Worm (Caenorhabditis elegans) whole organism, young adult: ENCODE data around the gene B0507.5.

Experiments
- F55B11.4 ChIP-seq: sonication (generic microtip); optimal IDR thresholded peaks from 2 replicates; lab custom pipeline; 2016; ENCODE audit warnings: missing compliant biosample characterization, missing genetic modification characterization, borderline replicate concordance; ENCODE audit not compliant: insufficient read depth
- K12H6.12 ChIP-seq: fragments of 200-800 bp; sonication (Bioruptor generic); optimal IDR thresholded peaks from 2 replicates; lab custom pipeline; 2018; ENCODE audit warnings: mild to moderate bottlenecking, missing genetic modification characterization, missing compliant biosample characterization
- athp-1 ChIP-seq: sonication (generic microtip); optimal IDR thresholded peaks from 2 replicates; lab custom pipeline; 2017; ENCODE audit warnings: mild to moderate bottlenecking, missing genetic modification characterization, missing compliant biosample characterization
- attf-3 ChIP-seq: fragments of 200-800 bp; sonication (Bioruptor generic); conservative IDR thresholded peaks from 2 replicates; pipeline ENCODE4 v1.3.6; 2022; ENCODE audit warnings: missing genetic modification reagents, missing genetic modification characterization, missing compliant biosample characterization
- attf-6 ChIP-seq: fragments of 200-800 bp; sonication (Bioruptor generic); IDR thresholded peaks from 2 replicates; pipeline ENCODE4 v1.3.6; 2022; ENCODE audit warnings: missing genetic modification reagents, missing genetic modification characterization, missing compliant biosample characterization
- ceh-27 ChIP-seq: fragments of 200-800 bp; sonication (Bioruptor generic); optimal IDR thresholded peaks from 2 replicates; lab custom pipeline; 2018; ENCODE audit warnings: mild to moderate bottlenecking, missing genetic modification characterization, moderate library complexity, missing compliant biosample characterization
- repo-1 ChIP-seq: sonication (generic microtip); optimal IDR thresholded peaks from 2 replicates; lab custom pipeline; 2017; ENCODE audit warnings: mild to moderate bottlenecking, missing genetic modification characterization, missing compliant biosample characterization
- ztf-6 ChIP-seq: fragments of 200-800 bp; sonication (Bioruptor generic); IDR thresholded peaks from 2 replicates; pipeline ENCODE4 v1.3.6; 2022; ENCODE audit warnings: missing genetic modification reagents, missing genetic modification characterization, missing compliant biosample characterization

Gene B0507.5

ce11 chrV:8800978-8801559 is 47.6 kb downstream of the B0507.5 start, which contains the start of gene magu-2:
TSS of gene magu-2 (minus strand) at chrV:8801028.
- TF ChIP-seq F55B11.4 (no peak), attf-6 (GFP tag; lab: Robert Waterston, UW) (no peak), ceh-27 (peak; percentile 16)

- TF ChIP-seq ztf-6 (no peak), K12H6.12 (tag; lab: Kevin White, UChicago) (peak; percentile 32), repo-1 (tag; lab: Kevin White, UChicago) (no peak), attf-3 (GFP tag; lab: Robert Waterston, UW) (no peak), athp-1 (tag; lab: Kevin White, UChicago) (no peak)
Measured at ce11 chrV:8802252-8802651, 48.8 kb downstream of the B0507.5 start.
